Fruit fly (Drosophila melanogaster) whole organism, embryonic: ENCODE measurements around the gene CG10343.
A peak's percentile ranks its signal among the peaks of the same experiment; 100 is the strongest.

Source experiments
- BtbVII ChIP-seq: fragments of 200-800 bp; sonication (Bioruptor generic); optimal IDR thresholded peaks from 3 replicates; lab custom pipeline; 2017; ENCODE audit warnings: missing biosample characterization, mild to moderate bottlenecking, missing genetic modification characterization
- C15 ChIP-seq: fragments of 200-800 bp; sonication (Bioruptor generic); IDR thresholded peaks from 3 replicates; pipeline ENCODE4 v1.3.6; 2022; ENCODE audit warnings: missing biosample characterization, missing genetic modification characterization
- CG10431 ChIP-seq: fragments of 200-800 bp; sonication (Bioruptor generic); optimal IDR thresholded peaks from 3 replicates; lab custom pipeline; 2018; ENCODE audit warnings: missing biosample characterization, mild to moderate bottlenecking, missing genetic modification characterization
- CG11398 ChIP-seq: fragments of 200-800 bp; sonication (Bioruptor generic); optimal IDR thresholded peaks from 2 replicates; lab custom pipeline; 2016; ENCODE audit warnings: missing biosample characterization, missing genetic modification characterization
- CG12155 ChIP-seq: fragments of 200-800 bp; sonication (Bioruptor generic); optimal IDR thresholded peaks from 3 replicates; lab custom pipeline; 2016; ENCODE audit warnings: missing biosample characterization, missing genetic modification characterization
- CG13424 ChIP-seq: fragments of 200-800 bp; sonication (Bioruptor generic); optimal IDR thresholded peaks from 2 replicates; lab custom pipeline; 2019; ENCODE audit warnings: missing biosample characterization, mild to moderate bottlenecking, missing genetic modification characterization, moderate library complexity
- CG13624 ChIP-seq: fragments of 200-800 bp; sonication (Bioruptor generic); optimal IDR thresholded peaks from 2 replicates; lab custom pipeline; 2016; ENCODE audit warnings: missing biosample characterization, missing genetic modification characterization
- CG14710 ChIP-seq: fragments of 200-800 bp; sonication (Bioruptor generic); optimal IDR thresholded peaks from 3 replicates; lab custom pipeline; 2019; ENCODE audit warnings: missing biosample characterization, mild to moderate bottlenecking, missing genetic modification characterization, moderate library complexity
- CG1529 ChIP-seq: fragments of 200-800 bp; sonication (Bioruptor generic); optimal IDR thresholded peaks from 3 replicates; lab custom pipeline; 2018; ENCODE audit warnings: missing biosample characterization, missing genetic modification characterization
- CG17328 ChIP-seq: fragments of 200-800 bp; sonication (Bioruptor generic); IDR thresholded peaks from 2 replicates; pipeline ENCODE4 v1.3.6; 2022; ENCODE audit warnings: missing biosample characterization, missing genetic modification characterization
- CG2199 ChIP-seq: fragments of 200-800 bp; sonication (Bioruptor generic); IDR thresholded peaks from 3 replicates; pipeline ENCODE4 v1.3.6; 2022; ENCODE audit warnings: missing biosample characterization, missing genetic modification characterization
- CG30020 ChIP-seq: fragments of 200-800 bp; optimal IDR thresholded peaks from 2 replicates; lab custom pipeline; 2019; ENCODE audit warnings: missing biosample characterization, mild to moderate bottlenecking, missing genetic modification characterization, moderate library complexity
- CG31224 ChIP-seq: fragments of 200-800 bp; sonication (Bioruptor generic); IDR thresholded peaks from 2 replicates; pipeline ENCODE4 v1.3.6; 2022; ENCODE audit warnings: missing biosample characterization, missing genetic modification characterization
- CG3163 ChIP-seq: fragments of 200-800 bp; sonication (Bioruptor generic); optimal IDR thresholded peaks from 3 replicates; lab custom pipeline; 2016; ENCODE audit warnings: missing biosample characterization, missing genetic modification characterization
- CG33557 ChIP-seq: fragments of 200-800 bp; sonication (Bioruptor generic); optimal IDR thresholded peaks from 2 replicates; lab custom pipeline; 2019; ENCODE audit warnings: missing biosample characterization, mild to moderate bottlenecking, missing genetic modification characterization, moderate library complexity
- CG3407 ChIP-seq: fragments of 200-800 bp; sonication (Bioruptor generic); optimal IDR thresholded peaks from 2 replicates; lab custom pipeline; 2018; ENCODE audit warnings: missing biosample characterization, mild to moderate bottlenecking, missing genetic modification characterization
- CG34376 ChIP-seq: fragments of 200-800 bp; sonication (Bioruptor generic); optimal IDR thresholded peaks from 2 replicates; lab custom pipeline; 2018; ENCODE audit warnings: missing biosample characterization, mild to moderate bottlenecking, missing genetic modification characterization
- CG42726 ChIP-seq: fragments of 200-800 bp; sonication (Bioruptor generic); IDR thresholded peaks from 2 replicates; pipeline ENCODE4 v1.3.6; 2022; ENCODE audit warnings: missing biosample characterization, missing genetic modification characterization; ENCODE audit not compliant: partially characterized antibody
- CG6254 ChIP-seq: fragments of 200-800 bp; sonication (Bioruptor generic); optimal IDR thresholded peaks from 3 replicates; lab custom pipeline; 2017; ENCODE audit warnings: mild to moderate bottlenecking, missing biosample characterization, missing genetic modification reagents, missing genetic modification characterization
- CG6791 ChIP-seq: fragments of 200-800 bp; sonication (Bioruptor generic); IDR thresholded peaks from 3 replicates; pipeline ENCODE4 v1.3.6; 2022; ENCODE audit warnings: missing biosample characterization, missing genetic modification characterization; ENCODE audit not compliant: partially characterized antibody
- CG6813 ChIP-seq: fragments of 200-800 bp; sonication (Bioruptor generic); optimal IDR thresholded peaks from 2 replicates; lab custom pipeline; 2017; ENCODE audit warnings: missing biosample characterization, missing genetic modification characterization, mild to moderate bottlenecking, moderate library complexity, missing genetic modification reagents
- CG7987 ChIP-seq: fragments of 200-800 bp; sonication (Bioruptor generic); optimal IDR thresholded peaks from 2 replicates; lab custom pipeline; 2018; ENCODE audit warnings: missing biosample characterization, mild to moderate bottlenecking, missing genetic modification characterization, moderate library complexity
- CG8281 ChIP-seq: fragments of 200-800 bp; sonication (Bioruptor generic); optimal IDR thresholded peaks from 2 replicates; lab custom pipeline; 2018; ENCODE audit warnings: missing biosample characterization, mild to moderate bottlenecking, missing genetic modification characterization, moderate library complexity
- CG8290 ChIP-seq, 3 experiments: fragments of 200-800 bp; sonication (Bioruptor generic); optimal IDR thresholded peaks; 2 replicates each; lab custom pipeline; 2016 to 2019; ENCODE audit warnings: missing biosample characterization in 3 of 3, missing genetic modification characterization in 3 of 3, mild to moderate bottlenecking in 2 of 3, moderate library complexity in 1 of 3
- CG8924 ChIP-seq: fragments of 200-800 bp; optimal IDR thresholded peaks from 3 replicates; lab custom pipeline; 2019; ENCODE audit warnings: missing biosample characterization, mild to moderate bottlenecking, missing genetic modification characterization, moderate library complexity
- CG9609 ChIP-seq: fragments of 200-800 bp; sonication (Bioruptor generic); optimal IDR thresholded peaks from 3 replicates; lab custom pipeline; 2016; ENCODE audit warnings: missing biosample characterization, missing genetic modification characterization
- CoRest ChIP-seq: fragments of 200-800 bp; sonication (Bioruptor generic); optimal IDR thresholded peaks from 3 replicates; lab custom pipeline; 2018; ENCODE audit warnings: missing biosample characterization, mild to moderate bottlenecking, missing genetic modification characterization, moderate library complexity
- GATAe ChIP-seq: fragments of 200-800 bp; sonication (Bioruptor generic); conservative IDR thresholded peaks from 2 replicates; pipeline ENCODE4 v1.3.6; 2022; ENCODE audit warnings: missing biosample characterization, missing genetic modification characterization
- Hmr ChIP-seq: fragments of 200-800 bp; sonication (Bioruptor generic); optimal IDR thresholded peaks from 3 replicates; lab custom pipeline; 2017; ENCODE audit warnings: mild to moderate bottlenecking, missing biosample characterization, missing genetic modification reagents, missing genetic modification characterization
- Kr ChIP-seq: fragments of 200-800 bp; sonication (Bioruptor generic); optimal IDR thresholded peaks from 2 replicates; lab custom pipeline; 2017; ENCODE audit warnings: missing biosample characterization, mild to moderate bottlenecking, missing genetic modification characterization
- Side ChIP-seq: fragments of 200-800 bp; sonication (Bioruptor generic); optimal IDR thresholded peaks from 2 replicates; lab custom pipeline; 2016; ENCODE audit warnings: missing biosample characterization, missing genetic modification characterization
- Spps ChIP-seq: fragments of 200-800 bp; sonication (Bioruptor generic); optimal IDR thresholded peaks from 2 replicates; lab custom pipeline; 2018; ENCODE audit warnings: missing biosample characterization, mild to moderate bottlenecking, missing genetic modification characterization
- Taf1 ChIP-seq: fragments of 200-800 bp; sonication (Bioruptor generic); IDR thresholded peaks from 2 replicates; pipeline ENCODE4 v1.3.6; 2022; ENCODE audit warnings: missing biosample characterization, missing genetic modification characterization
- ash1 ChIP-seq: fragments of 200-800 bp; sonication (Bioruptor generic); optimal IDR thresholded peaks from 2 replicates; lab custom pipeline; 2018; ENCODE audit warnings: missing biosample characterization, mild to moderate bottlenecking, missing genetic modification characterization
- br ChIP-seq: fragments of >200 bp; optimal IDR thresholded peaks from 2 replicates; lab custom pipeline; 2017
- fru ChIP-seq: fragments of >200 bp; optimal IDR thresholded peaks from 2 replicates; lab custom pipeline; 2017
- gfzf ChIP-seq: fragments of 200-800 bp; sonication (Bioruptor generic); optimal IDR thresholded peaks from 2 replicates; lab custom pipeline; 2016; ENCODE audit warnings: missing biosample characterization, mild to moderate bottlenecking, missing genetic modification characterization, moderate library complexity
- kni ChIP-seq: fragments of 200-800 bp; sonication (Bioruptor generic); optimal IDR thresholded peaks from 3 replicates; lab custom pipeline; 2017; ENCODE audit warnings: mild to moderate bottlenecking, missing biosample characterization, missing genetic modification reagents, missing genetic modification characterization
- lab ChIP-seq: fragments of 200-800 bp; sonication (Bioruptor generic); optimal IDR thresholded peaks from 3 replicates; lab custom pipeline; 2017; ENCODE audit warnings: missing biosample characterization, missing genetic modification characterization, mild to moderate bottlenecking, moderate library complexity, missing genetic modification reagents
- mld ChIP-seq: fragments of 200-800 bp; sonication (Bioruptor generic); IDR thresholded peaks from 3 replicates; pipeline ENCODE4 v1.3.6; 2022; ENCODE audit warnings: missing biosample characterization, missing genetic modification characterization; ENCODE audit not compliant: partially characterized antibody
- nau ChIP-seq: fragments of 200-800 bp; sonication (Bioruptor generic); optimal IDR thresholded peaks from 3 replicates; lab custom pipeline; 2017; ENCODE audit warnings: missing biosample characterization, mild to moderate bottlenecking, missing genetic modification characterization, missing genetic modification reagents
- org-1 ChIP-seq: fragments of 200-800 bp; sonication (Bioruptor generic); optimal IDR thresholded peaks from 2 replicates; lab custom pipeline; 2017; ENCODE audit warnings: missing biosample characterization, missing genetic modification characterization
- pan ChIP-seq, 4 experiments: fragments of >200 bp in 3 of 4; fragments of 200-800 bp in 1 of 4; sonication (Bioruptor generic) in 1 of 4; optimal IDR thresholded peaks in 3 of 4; IDR thresholded peaks in 1 of 4; 2 replicates each; pipeline versions ENCODE4 v1.3.6 to Lab custom; 2017 to 2022; ENCODE audit warnings: missing biosample characterization in 2 of 4, missing genetic modification characterization in 2 of 4, mixed read lengths in 1 of 4
- sens-2 ChIP-seq: fragments of 200-800 bp; sonication (Bioruptor generic); IDR thresholded peaks from 2 replicates; pipeline ENCODE4 v1.3.6; 2022; ENCODE audit warnings: missing biosample characterization, missing genetic modification characterization
- slou ChIP-seq: fragments of 200-800 bp; sonication (Bioruptor generic); optimal IDR thresholded peaks from 3 replicates; lab custom pipeline; 2016; ENCODE audit warnings: missing biosample characterization, missing genetic modification characterization
- so ChIP-seq: fragments of 200-800 bp; sonication (Bioruptor generic); IDR thresholded peaks from 3 replicates; pipeline ENCODE4 v1.3.6; 2022; ENCODE audit warnings: missing biosample characterization, missing genetic modification characterization
- tgo ChIP-seq: fragments of 200-800 bp; sonication (Bioruptor generic); IDR thresholded peaks from 3 replicates; pipeline ENCODE4 v1.3.6; 2022; ENCODE audit warnings: missing biosample characterization, missing genetic modification characterization
- tna ChIP-seq: fragments of 200-800 bp; sonication (Bioruptor generic); IDR thresholded peaks from 2 replicates; pipeline ENCODE4 v1.3.6; 2022; ENCODE audit warnings: missing biosample characterization, missing genetic modification characterization; ENCODE audit not compliant: partially characterized antibody
- zf30C ChIP-seq: fragments of 200-800 bp; sonication (Bioruptor generic); optimal IDR thresholded peaks from 3 replicates; lab custom pipeline; 2018; ENCODE audit warnings: missing biosample characterization, mild to moderate bottlenecking, missing genetic modification characterization

Gene CG10343

DNA sequence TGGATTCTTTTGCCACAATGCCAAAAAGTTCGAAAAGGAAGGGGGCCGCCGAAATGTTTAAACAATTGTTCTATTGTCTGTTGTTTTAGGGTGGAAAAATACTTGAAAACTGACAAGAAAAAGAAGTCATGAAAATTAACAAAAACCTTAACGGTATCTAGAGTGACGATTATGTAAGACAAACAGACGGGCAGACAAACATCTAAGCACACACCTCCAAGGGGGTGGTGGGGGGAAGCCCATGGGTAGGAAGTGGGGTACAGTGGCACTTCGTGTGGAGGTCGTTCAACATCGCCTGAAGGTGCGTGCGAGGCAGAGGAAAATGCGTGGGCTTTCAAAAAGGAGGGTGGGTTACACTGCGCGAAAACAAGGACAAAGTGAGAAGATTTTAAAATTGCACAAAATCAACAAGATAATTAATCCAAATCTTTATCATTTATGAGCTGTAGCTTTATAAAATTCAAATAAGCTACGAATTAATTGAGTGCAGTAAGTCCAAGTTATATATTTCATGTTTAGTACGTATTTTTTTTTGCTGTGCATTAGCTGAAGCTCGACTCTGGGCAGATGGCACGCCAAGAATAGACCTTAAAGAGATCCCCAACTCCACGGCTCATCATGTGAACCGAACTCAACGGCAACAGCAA lies 14.2 kb downstream of the CG10343 start (continued):
- no peak for TF ChIP-seq Side (GFP tag; lab: Kevin White, UChicago)
- TF ChIP-seq Taf1 (GFP tag; lab: Robert Waterston, UW) = no peak
- no peak for TF ChIP-seq gfzf (GFP tag; lab: Kevin White, UChicago)
- TF ChIP-seq fru (lab: Kevin White, UChicago) = no peak
- peak; percentile 51 for TF ChIP-seq CG6813
- TF ChIP-seq pan (optimal IDR thresholded peaks at IDR 0.05; lab: Kevin White, UChicago) = no peak
- peak in 1 of 2 experiments; percentile 30 for TF ChIP-seq pan (GFP tag; optimal IDR thresholded peaks at IDR 0.05 in 1 of 2, IDR thresholded peaks at IDR 0.05 in 1 of 2)
- TF ChIP-seq CG2199 (GFP tag; lab: Robert Waterston, UW) = no peak
- TF ChIP-seq CG12155 (GFP tag; lab: Kevin White, UChicago) = no peak
- TF ChIP-seq CG9609 (GFP tag; lab: Kevin White, UChicago) = no peak
- TF ChIP-seq Hmr (GFP tag; lab: Kevin White, UChicago) = peak; percentile 9
- no peak for TF ChIP-seq CG17328 (GFP tag; lab: Robert Waterston, UW)
- peak; percentile 54 for TF ChIP-seq lab
- no peak for TF ChIP-seq CG8281
- TF ChIP-seq so (GFP tag; lab: Robert Waterston, UW) = no peak
- TF ChIP-seq CG8924 = peak; percentile 28
- no peak for TF ChIP-seq org-1 (GFP tag; lab: Kevin White, UChicago)
- no peak for TF ChIP-seq br (lab: Kevin White, UChicago)
- TF ChIP-seq CG6254 (GFP tag; lab: Kevin White, UChicago) = no peak
- TF ChIP-seq CG3407 (GFP tag; lab: Kevin White, UChicago) = peak; percentile 31
- TF ChIP-seq sens-2 (GFP tag; lab: Robert Waterston, UW) = no peak
- TF ChIP-seq CG13624 = no peak
- TF ChIP-seq Kr (GFP tag; lab: Kevin White, UChicago) = no peak
- TF ChIP-seq ash1 (GFP tag; lab: Kevin White, UChicago) = no peak
- no peak for TF ChIP-seq CG11398 (GFP tag; lab: Kevin White, UChicago)
- no peak for TF ChIP-seq CG34376 (GFP tag; lab: Kevin White, UChicago)
- no peak for TF ChIP-seq CG8290 (GFP tag; optimal IDR thresholded peaks at IDR 0.05; lab: Kevin White, UChicago)
- TF ChIP-seq CG8290 (tag; optimal IDR thresholded peaks at IDR 0.05; lab: Kevin White, UChicago) = no peak
- TF ChIP-seq CG10431 (GFP tag; lab: Kevin White, UChicago) = no peak
- TF ChIP-seq mld = no peak
- TF ChIP-seq CG42726 (GFP tag; lab: Robert Waterston, UW) = no peak
- no peak for TF ChIP-seq GATAe (GFP tag; lab: Robert Waterston, UW)
- TF ChIP-seq CG7987 (GFP tag; lab: Kevin White, UChicago) = peak; percentile 51
- TF ChIP-seq CoRest (tag; lab: Kevin White, UChicago) = no peak
- no peak for TF ChIP-seq C15 (GFP tag; lab: Robert Waterston, UW)
- no peak for TF ChIP-seq CG3163 (GFP tag; lab: Kevin White, UChicago)
- TF ChIP-seq CG13424 = no peak
- TF ChIP-seq CG31224 (GFP tag; lab: Robert Waterston, UW) = no peak
- no peak for TF ChIP-seq CG30020 (tag; lab: Kevin White, UChicago)
- no peak for TF ChIP-seq CG6791 (GFP tag; lab: Robert Waterston, UW)
- TF ChIP-seq CG33557 = no peak
- no peak for TF ChIP-seq CG14710 (tag; lab: Kevin White, UChicago)
- TF ChIP-seq Spps (tag; lab: Kevin White, UChicago) = no peak
- TF ChIP-seq zf30C (GFP tag; lab: Kevin White, UChicago) = no peak
- TF ChIP-seq nau (GFP tag; lab: Kevin White, UChicago) = no peak
- peak; percentile 36 for TF ChIP-seq kni (GFP tag; lab: Kevin White, UChicago)
- TF ChIP-seq tgo (GFP tag; lab: Robert Waterston, UW) = no peak
- TF ChIP-seq CG1529 (GFP tag; lab: Kevin White, UChicago) = peak; percentile 11
- no peak for TF ChIP-seq tna (GFP tag; lab: Robert Waterston, UW)
- TF ChIP-seq slou (GFP tag; lab: Kevin White, UChicago) = no peak
- TF ChIP-seq BtbVII (GFP tag; lab: Kevin White, UChicago) = peak; percentile 47
